Fruit fly (Drosophila melanogaster): ENCODE measurements around the gene CG5681.
A peak's percentile ranks its signal among the peaks of the same experiment; 100 is the strongest.

Gene CG5681

dm6 chr2L:17963071-17963567 lies 23.1 kb upstream of the CG5681 start, which contains the start of gene CG5674 (continued):
- TF ChIP-seq CG10979 (tag; optimal IDR thresholded peaks at IDR 0.05) (peak; percentile 20), CG16863 (GFP tag; optimal IDR thresholded peaks at IDR 0.05) (peak; percentile 50), ap (GFP tag; IDR thresholded peaks at IDR 0.05) (no peak), zen (tag; optimal IDR thresholded peaks at IDR 0.05) (peak; percentile 31), gce (GFP tag; IDR thresholded peaks at IDR 0.05) (no peak), Sin3A (optimal IDR thresholded peaks at IDR 0.05) (peak; percentile 54), Bgb (GFP tag; IDR thresholded peaks at IDR 0.05; ENCODE audit: partially characterized antibody) (peak; percentile 93), CG1602 (GFP tag; optimal IDR thresholded peaks at IDR 0.05) (peak; percentile 52), zfh2 (GFP tag; optimal IDR thresholded peaks at IDR 0.05) (peak; percentile 47), hkb (optimal IDR thresholded peaks at IDR 0.05) (no peak), hkb (GFP tag; IDR thresholded peaks at IDR 0.05) (no peak; the same call in 1 of the 2 replicates), ranshi (GFP tag; IDR thresholded peaks at IDR 0.05) (peak; percentile 42), Xrp1 (GFP tag; IDR thresholded peaks at IDR 0.05) (peak; percentile 60), HLH54F (GFP tag; optimal IDR thresholded peaks at IDR 0.05) (peak; percentile 66), CG17328 (GFP tag; IDR thresholded peaks at IDR 0.05) (peak; percentile 32; the same call in 1 of the 2 replicates), prd (optimal IDR thresholded peaks at IDR 0.05) (no peak), prd (GFP tag; IDR thresholded peaks at IDR 0.05) (peak; percentile 69), Bdp1 (GFP tag; optimal IDR thresholded peaks at IDR 0.05) (peak; percentile 12), BEAF-32 (GFP tag; optimal IDR thresholded peaks at IDR 0.05) (peak; percentile 91), Meics (GFP tag; optimal IDR thresholded peaks at IDR 0.05) (peak; percentile 35), lmd (GFP tag; IDR thresholded peaks at IDR 0.05) (peak; percentile 35; the same call in 1 of the 2 replicates), CG3281 (GFP tag; optimal IDR thresholded peaks at IDR 0.05) (no peak), Ssrp (tag; optimal IDR thresholded peaks at IDR 0.05) (no peak), nerfin-2 (GFP tag; IDR thresholded peaks at IDR 0.05; ENCODE audit: partially characterized antibody) (peak; percentile 84; the same call in 1 of the 2 replicates), CG4730 (GFP tag; IDR thresholded peaks at IDR 0.05) (peak; percentile 50), HLH4C (GFP tag; IDR thresholded peaks at IDR 0.05; ENCODE audit: partially characterized antibody) (peak; percentile 94), CG11456 (GFP tag; IDR thresholded peaks at IDR 0.05) (peak; percentile 76; the same call in 1 of the 3 replicates), oc (tag; optimal IDR thresholded peaks at IDR 0.05) (no peak), Ada2b (GFP tag; IDR thresholded peaks at IDR 0.05) (peak; percentile 61), D (optimal IDR thresholded peaks at IDR 0.05) (peak; percentile 56), D (GFP tag; optimal IDR thresholded peaks at IDR 0.05) (no peak), pum (GFP tag; optimal IDR thresholded peaks at IDR 0.05) (peak; percentile 48), CG9797 (GFP tag; optimal IDR thresholded peaks at IDR 0.05) (peak; percentile 34), CG14860 (GFP tag; IDR thresholded peaks at IDR 0.05; ENCODE audit: partially characterized antibody) (peak; percentile 65), ken (GFP tag; IDR thresholded peaks at IDR 0.05) (peak; percentile 67; the same call in 2 of the 3 replicates), CG11695 (GFP tag; IDR thresholded peaks at IDR 0.05) (0 out of 3 replicates have a peak, but pooled peaks have one; percentile 35), onecut (GFP tag; IDR thresholded peaks at IDR 0.05) (peak; percentile 63), tgo (GFP tag; IDR thresholded peaks at IDR 0.05) (peak; percentile 33; the same call in 1 of the 3 replicates)

dm6 chr2L:17963710-17964109 lies 22.5 kb upstream of the CG5681 start:
- no peak for TF ChIP-seq CG10654 (GFP tag; optimal IDR thresholded peaks at IDR 0.05)
- TF ChIP-seq CTCF (GFP tag; optimal IDR thresholded peaks at IDR 0.05): peak; percentile 75
- TF ChIP-seq CG10979 (tag; optimal IDR thresholded peaks at IDR 0.05): peak; percentile 64
- TF ChIP-seq CG32772 (GFP tag; IDR thresholded peaks at IDR 0.05): no peak
- TF ChIP-seq ham (GFP tag; IDR thresholded peaks at IDR 0.05): no peak
